Worm (Caenorhabditis elegans) whole organism, midembryonic: ENCODE results near the gene ced-13.

ENCODE experiments used
- klf-2 ChIP-seq: fragments of 200-800 bp; sonication (Bioruptor generic); conservative IDR thresholded peaks from 2 replicates; pipeline ENCODE4 v1.3.6; 2022; ENCODE audit warnings: missing genetic modification reagents, missing genetic modification characterization, missing compliant biosample characterization
- tab-1 ChIP-seq: fragments of 200-800 bp; sonication (Bioruptor generic); IDR thresholded peaks from 2 replicates; pipeline ENCODE4 v1.3.6; 2022; ENCODE audit warnings: missing genetic modification characterization, missing compliant biosample characterization
- ztf-29 ChIP-seq: fragments of 200-800 bp; sonication (Bioruptor generic); IDR thresholded peaks from 2 replicates; pipeline ENCODE4 v1.3.6; 2022; ENCODE audit warnings: missing genetic modification reagents, missing genetic modification characterization, missing compliant biosample characterization

- TF ChIP-seq klf-2 (GFP tag; lab: Robert Waterston, UW) (no peak), tab-1 (GFP tag; lab: Robert Waterston, UW) (no peak), ztf-29 (GFP tag; lab: Robert Waterston, UW) (no peak)
Observed at ce11 chrX:8276984-8277383, 22.5 kb downstream of the ced-13 start.
